Fruit fly (Drosophila melanogaster): ENCODE data around the gene Tak1.

Tak1 gene

dm6 chrX:20488701-20489122 lies 36.0 kb downstream of the Tak1 start (continued):
- TF ChIP-seq CG10979 (tag; optimal IDR thresholded peaks at IDR 0.05) (peak; percentile 78), esg (GFP tag; conservative IDR thresholded peaks at IDR 0.05) (0 out of 2 replicates have a peak, but pooled peaks have one; percentile 6), ase (GFP tag; IDR thresholded peaks at IDR 0.05) (no peak), klu (GFP tag; IDR thresholded peaks at IDR 0.05) (peak; percentile 34; the same call in 1 of the 2 replicates), CG16813 (GFP tag; IDR thresholded peaks at IDR 0.05; ENCODE audit: partially characterized antibody) (no peak), mirr (GFP tag; optimal IDR thresholded peaks at IDR 0.05) (no peak), MESR4 (GFP tag; optimal IDR thresholded peaks at IDR 0.05) (no peak), schlank (tag; optimal IDR thresholded peaks at IDR 0.05) (no peak), CG18599 (GFP tag; optimal IDR thresholded peaks at IDR 0.05) (peak; percentile 67), az2 (GFP tag; optimal IDR thresholded peaks at IDR 0.05) (peak; percentile 50), CG30020 (tag; optimal IDR thresholded peaks at IDR 0.05) (peak; percentile 1), Deaf1 (tag; optimal IDR thresholded peaks at IDR 0.05) (peak; percentile 21), CG10959 (GFP tag; IDR thresholded peaks at IDR 0.05) (no peak), CG10209 (GFP tag; optimal IDR thresholded peaks at IDR 0.05) (peak; percentile 58), CG9817 (tag; optimal IDR thresholded peaks at IDR 0.05) (peak; percentile 5), CG17568 (GFP tag; optimal IDR thresholded peaks at IDR 0.05) (peak; percentile 7), Tbp (GFP tag; optimal IDR thresholded peaks at IDR 0.05) (no peak), gro (GFP tag; optimal IDR thresholded peaks at IDR 0.05) (peak; percentile 21), gem (tag; optimal IDR thresholded peaks at IDR 0.05) (peak; percentile 78), CG13424 (tag; optimal IDR thresholded peaks at IDR 0.05) (peak; percentile 76), CG9727 (GFP tag; optimal IDR thresholded peaks at IDR 0.05) (peak; percentile 73), E2f2 (GFP tag; IDR thresholded peaks at IDR 0.05) (no peak; the same call in 1 of the 2 replicates), CG17912 (GFP tag; optimal IDR thresholded peaks at IDR 0.05) (no peak), unpg (GFP tag; optimal IDR thresholded peaks at IDR 0.05) (peak; percentile 45), Hmr (GFP tag; optimal IDR thresholded peaks at IDR 0.05) (peak; percentile 47), ewg (GFP tag; optimal IDR thresholded peaks at IDR 0.05) (peak; percentile 30), Xrp1 (GFP tag; IDR thresholded peaks at IDR 0.05) (peak; percentile 35; the same call in 1 of the 2 replicates), CG1529 (GFP tag; optimal IDR thresholded peaks at IDR 0.05) (peak; percentile 61), CG13123 (GFP tag; optimal IDR thresholded peaks at IDR 0.05) (no peak), cato (GFP tag; optimal IDR thresholded peaks at IDR 0.05; ENCODE audit: borderline replicate concordance) (peak; percentile 14), seq (GFP tag; IDR thresholded peaks at IDR 0.05) (peak; percentile 36; the same call in 1 of the 2 replicates), CG18619 (GFP tag; optimal IDR thresholded peaks at IDR 0.05) (peak; percentile 65), CG33557 (GFP tag; optimal IDR thresholded peaks at IDR 0.05) (peak; percentile 26), HLHmδ (GFP tag; optimal IDR thresholded peaks at IDR 0.05) (no peak), en (GFP tag; optimal IDR thresholded peaks at IDR 0.05) (peak; percentile 37), CG9876 (GFP tag; optimal IDR thresholded peaks at IDR 0.05) (no peak), bbx (GFP tag; IDR thresholded peaks at IDR 0.05; ENCODE audit: partially characterized antibody) (no peak), CG5245 (GFP tag; optimal IDR thresholded peaks at IDR 0.05) (no peak), tll (GFP tag; optimal IDR thresholded peaks at IDR 0.05) (no peak), ap (GFP tag; IDR thresholded peaks at IDR 0.05) (no peak), CG3995 (GFP tag; optimal IDR thresholded peaks at IDR 0.05) (peak; percentile 8), pum (GFP tag; optimal IDR thresholded peaks at IDR 0.05) (peak; percentile 21), wek (GFP tag; optimal IDR thresholded peaks at IDR 0.05) (no peak), sqz (GFP tag; optimal IDR thresholded peaks at IDR 0.05) (peak; percentile 86), bigmax (GFP tag; optimal IDR thresholded peaks at IDR 0.05) (no peak), Adf1 (GFP tag; IDR thresholded peaks at IDR 0.05) (no peak), NC2α (GFP tag; optimal IDR thresholded peaks at IDR 0.05) (no peak), CG17802 (tag; optimal IDR thresholded peaks at IDR 0.05) (no peak), ssp (GFP tag; IDR thresholded peaks at IDR 0.05) (no peak), Awh (GFP tag; IDR thresholded peaks at IDR 0.05) (no peak)
